Worm (Caenorhabditis elegans) whole organism, L4 larva: ENCODE measurements around the gene C16H3.3.

Experiments used
- D1046.2 ChIP-seq: fragments of 200-800 bp; sonication (Bioruptor generic); IDR thresholded peaks from 2 replicates; pipeline ENCODE4 v1.3.6; 2022; ENCODE audit warnings: missing genetic modification characterization, missing compliant biosample characterization
- F26F4.8 ChIP-seq: fragments of 200-800 bp; sonication (Bioruptor generic); conservative IDR thresholded peaks from 2 replicates; pipeline ENCODE4 v1.3.6; 2022; ENCODE audit warnings: missing genetic modification characterization, missing compliant biosample characterization
- F37D6.2 ChIP-seq: sonication (generic microtip); optimal IDR thresholded peaks from 2 replicates; lab custom pipeline; 2016; ENCODE audit warnings: mild to moderate bottlenecking, missing genetic modification characterization, missing compliant biosample characterization
- F49E8.2 ChIP-seq: sonication (generic microtip); optimal IDR thresholded peaks from 2 replicates; lab custom pipeline; 2016; ENCODE audit warnings: missing compliant biosample characterization, mild to moderate bottlenecking, missing genetic modification characterization, borderline replicate concordance
- T26A8.4 ChIP-seq: fragments of 200-800 bp; sonication (Bioruptor generic); IDR thresholded peaks from 2 replicates; pipeline ENCODE4 v1.3.6; 2022; ENCODE audit warnings: missing genetic modification characterization, missing compliant biosample characterization
- Y48G9A.11 ChIP-seq: fragments of 200-800 bp; sonication (Bioruptor generic); IDR thresholded peaks from 2 replicates; pipeline ENCODE4 v1.3.6; 2022; ENCODE audit warnings: missing genetic modification reagents, missing genetic modification characterization, missing compliant biosample characterization
- Y75B8A.6 ChIP-seq: fragments of 200-800 bp; sonication (Bioruptor generic); IDR thresholded peaks from 2 replicates; pipeline ENCODE4 v1.3.6; 2022; ENCODE audit warnings: missing genetic modification reagents, missing genetic modification characterization, missing compliant biosample characterization
- ZK337.2 ChIP-seq: fragments of 200-800 bp; sonication (Bioruptor generic); IDR thresholded peaks from 2 replicates; pipeline ENCODE4 v1.3.6; 2022; ENCODE audit warnings: missing genetic modification reagents, missing genetic modification characterization, missing compliant biosample characterization
- ZK546.5 ChIP-seq, 2 experiments: sonication (generic microtip); optimal IDR thresholded peaks; 2 replicates each; lab custom pipeline; 2017; ENCODE audit warnings: missing biosample characterization in 2 of 2, missing genetic modification characterization in 2 of 2
- aha-1 ChIP-seq: fragments of 150-350 bp; peaks from one replicate; lab custom pipeline; 2014; ENCODE audit warnings: missing biosample characterization, missing genetic modification characterization
- ceh-20 ChIP-seq: fragments of 200-800 bp; sonication (Bioruptor generic); IDR thresholded peaks from 2 replicates; pipeline ENCODE4 v1.3.6; 2022; ENCODE audit warnings: missing genetic modification reagents, missing genetic modification characterization, missing compliant biosample characterization
- ceh-28 ChIP-seq: fragments of 150-350 bp; optimal IDR thresholded peaks from 2 replicates; lab custom pipeline; 2014; ENCODE audit warnings: missing biosample characterization, missing genetic modification reagents, missing genetic modification characterization
- ceh-32 ChIP-seq: sonication (generic microtip); optimal IDR thresholded peaks from 2 replicates; lab custom pipeline; 2016; ENCODE audit warnings: mild to moderate bottlenecking, missing genetic modification characterization, missing compliant biosample characterization; ENCODE audit not compliant: poor library complexity
- ceh-62 ChIP-seq: sonication (generic microtip); optimal IDR thresholded peaks from 2 replicates; lab custom pipeline; 2017; ENCODE audit warnings: missing biosample characterization, missing genetic modification characterization
- ctbp-1 ChIP-seq: fragments of 200-800 bp; sonication (Bioruptor generic); IDR thresholded peaks from 2 replicates; pipeline ENCODE4 v1.3.6; 2022; ENCODE audit warnings: missing genetic modification reagents, missing genetic modification characterization, missing compliant biosample characterization
- daf-8 ChIP-seq: fragments of 200-800 bp; sonication (Bioruptor generic); IDR thresholded peaks from 2 replicates; pipeline ENCODE4 v1.3.6; 2022; ENCODE audit warnings: missing genetic modification characterization, missing compliant biosample characterization
- dmd-6 ChIP-seq: fragments of 200-800 bp; sonication (Bioruptor generic); IDR thresholded peaks from 2 replicates; pipeline ENCODE4 v1.3.6; 2022; ENCODE audit warnings: missing genetic modification reagents, missing genetic modification characterization, missing compliant biosample characterization
- dmd-9 ChIP-seq: fragments of 200-800 bp; sonication (Bioruptor generic); IDR thresholded peaks from 2 replicates; pipeline ENCODE4 v1.3.6; 2022; ENCODE audit warnings: missing genetic modification reagents, missing genetic modification characterization, missing compliant biosample characterization
- duxl-1 ChIP-seq: sonication (generic microtip); optimal IDR thresholded peaks from 2 replicates; lab custom pipeline; 2016; ENCODE audit warnings: mild to moderate bottlenecking, missing genetic modification characterization, moderate library complexity, missing compliant biosample characterization; ENCODE audit not compliant: poor library complexity
- dve-1 ChIP-seq: sonication (generic microtip); optimal IDR thresholded peaks from 2 replicates; lab custom pipeline; 2017; ENCODE audit warnings: antibody characterized with exemption, mild to moderate bottlenecking, missing genetic modification characterization, missing compliant biosample characterization; ENCODE audit not compliant: insufficient read depth
- fos-1 ChIP-seq: fragments of 150-350 bp; optimal IDR thresholded peaks from 2 replicates; lab custom pipeline; 2014; ENCODE audit warnings: missing biosample characterization, missing genetic modification characterization
- hlh-30 ChIP-seq: sonication (generic microtip); optimal IDR thresholded peaks from 2 replicates; lab custom pipeline; 2017; ENCODE audit warnings: antibody characterized with exemption, mild to moderate bottlenecking, missing genetic modification characterization, missing compliant biosample characterization; ENCODE audit not compliant: insufficient read depth
- lim-7 ChIP-seq: fragments of 200-800 bp; sonication (Bioruptor generic); IDR thresholded peaks from 2 replicates; pipeline ENCODE4 v1.3.6; 2022; ENCODE audit warnings: missing genetic modification characterization, missing compliant biosample characterization
- lin-1 ChIP-seq: fragments of 200-800 bp; sonication (Bioruptor generic); IDR thresholded peaks from 2 replicates; pipeline ENCODE4 v1.3.6; 2022; ENCODE audit warnings: missing genetic modification reagents, missing genetic modification characterization, missing compliant biosample characterization
- lin-29 ChIP-seq: fragments of 200-800 bp; sonication (Bioruptor generic); IDR thresholded peaks from 2 replicates; pipeline ENCODE4 v1.3.6; 2022; ENCODE audit warnings: missing genetic modification reagents, missing genetic modification characterization, missing compliant biosample characterization
- madf-5 ChIP-seq, 2 experiments: fragments of 200-800 bp; sonication (Bioruptor generic); IDR thresholded peaks; 2 replicates each; pipeline ENCODE4 v1.3.6; 2022; ENCODE audit warnings: missing compliant biosample characterization in 2 of 2, missing genetic modification characterization in 2 of 2
- madf-9 ChIP-seq: fragments of 200-800 bp; sonication (Bioruptor generic); conservative IDR thresholded peaks from 2 replicates; pipeline ENCODE4 v1.3.6; 2022; ENCODE audit warnings: missing genetic modification reagents, missing genetic modification characterization, missing compliant biosample characterization
- mdt-29 ChIP-seq: fragments of 200-800 bp; sonication (Bioruptor generic); IDR thresholded peaks from 2 replicates; pipeline ENCODE4 v1.3.6; 2022; ENCODE audit warnings: missing genetic modification reagents, missing genetic modification characterization, missing compliant biosample characterization
- mep-1 ChIP-seq: fragments of 150-350 bp; sonication (generic microtip); optimal IDR thresholded peaks from 3 replicates; lab custom pipeline; 2014; ENCODE audit warnings: missing biosample characterization, missing genetic modification characterization
- mxl-2 ChIP-seq: fragments of 200-800 bp; sonication (Bioruptor generic); conservative IDR thresholded peaks from 2 replicates; pipeline ENCODE4 v1.3.6; 2022; ENCODE audit warnings: missing genetic modification reagents, missing genetic modification characterization, missing compliant biosample characterization
- mxl-3 ChIP-seq: fragments of 200-800 bp; sonication (Bioruptor generic); optimal IDR thresholded peaks from 2 replicates; lab custom pipeline; 2018; ENCODE audit warnings: mild to moderate bottlenecking, missing genetic modification characterization, missing compliant biosample characterization
- nhr-102 ChIP-seq: sonication (generic microtip); optimal IDR thresholded peaks from 2 replicates; lab custom pipeline; 2016; ENCODE audit warnings: mild to moderate bottlenecking, missing genetic modification characterization, moderate library complexity, missing compliant biosample characterization
- nhr-11 ChIP-seq: fragments of 150-350 bp; optimal IDR thresholded peaks from 2 replicates; lab custom pipeline; 2014; ENCODE audit warnings: missing biosample characterization, missing genetic modification characterization
- nhr-237 ChIP-seq: sonication (generic microtip); optimal IDR thresholded peaks from 2 replicates; lab custom pipeline; 2017; ENCODE audit warnings: missing biosample characterization, missing genetic modification characterization
- nhr-48 ChIP-seq: sonication (generic microtip); optimal IDR thresholded peaks from 2 replicates; lab custom pipeline; 2016; ENCODE audit warnings: mild to moderate bottlenecking, missing genetic modification characterization, missing compliant biosample characterization
- nhr-6 ChIP-seq: fragments of 150-350 bp; optimal IDR thresholded peaks from 2 replicates; lab custom pipeline; 2014; ENCODE audit warnings: missing biosample characterization, missing genetic modification characterization
- nhr-76 ChIP-seq: fragments of 150-350 bp; optimal IDR thresholded peaks from 2 replicates; lab custom pipeline; 2014; ENCODE audit warnings: missing biosample characterization, missing genetic modification characterization
- nhr-77 ChIP-seq: fragments of 150-350 bp; optimal IDR thresholded peaks from 2 replicates; lab custom pipeline; 2014; ENCODE audit warnings: missing biosample characterization, missing genetic modification characterization
- pha-4 ChIP-seq, 2 experiments: fragments of 150-350 bp in 1 of 2; fragments of 200-800 bp in 1 of 2; sonication (Bioruptor generic) in 1 of 2; IDR thresholded peaks in 1 of 2; optimal IDR thresholded peaks in 1 of 2; 2 replicates each; pipeline versions ENCODE4 v1.3.6 to Lab custom; 2014 to 2022; ENCODE audit warnings: missing genetic modification characterization in 2 of 2, missing genetic modification reagents in 2 of 2, missing biosample characterization in 1 of 2, missing compliant biosample characterization in 1 of 2
- saeg-2 ChIP-seq: fragments of 200-800 bp; sonication (Bioruptor generic); IDR thresholded peaks from 2 replicates; pipeline ENCODE4 v1.3.6; 2022; ENCODE audit warnings: missing genetic modification reagents, missing genetic modification characterization, missing compliant biosample characterization
- set-16 ChIP-seq: fragments of 200-800 bp; sonication (Bioruptor generic); IDR thresholded peaks from 2 replicates; pipeline ENCODE4 v1.3.6; 2022; ENCODE audit warnings: missing genetic modification reagents, missing genetic modification characterization, missing compliant biosample characterization
- snpc-1.2 ChIP-seq: fragments of 200-800 bp; sonication (Bioruptor generic); IDR thresholded peaks from 2 replicates; pipeline ENCODE4 v1.3.6; 2022; ENCODE audit warnings: missing genetic modification reagents, missing genetic modification characterization, missing compliant biosample characterization
- snpc-4 ChIP-seq: fragments of 150-350 bp; optimal IDR thresholded peaks from 2 replicates; lab custom pipeline; 2014; ENCODE audit warnings: missing biosample characterization, missing genetic modification characterization
- spr-3 ChIP-seq: fragments of 200-800 bp; sonication (Bioruptor generic); optimal IDR thresholded peaks from 2 replicates; lab custom pipeline; 2018; ENCODE audit warnings: mild to moderate bottlenecking, missing genetic modification characterization, missing compliant biosample characterization
- tag-97 ChIP-seq: fragments of 200-800 bp; sonication (Bioruptor generic); IDR thresholded peaks from 2 replicates; pipeline ENCODE4 v1.3.6; 2022; ENCODE audit warnings: missing genetic modification characterization, missing compliant biosample characterization
- vab-7 ChIP-seq: fragments of 200-800 bp; sonication (Bioruptor generic); IDR thresholded peaks from 2 replicates; pipeline ENCODE4 v1.3.6; 2022; ENCODE audit warnings: missing genetic modification reagents, missing genetic modification characterization, missing compliant biosample characterization
- zip-11 ChIP-seq: fragments of 200-800 bp; sonication (Bioruptor generic); IDR thresholded peaks from 2 replicates; pipeline ENCODE4 v1.3.6; 2022; ENCODE audit warnings: missing genetic modification characterization, missing compliant biosample characterization
- ztf-11 ChIP-seq: fragments of 150-350 bp; optimal IDR thresholded peaks from 2 replicates; lab custom pipeline; 2014; ENCODE audit warnings: missing biosample characterization, missing genetic modification characterization

The C16H3.3 gene

DNA sequence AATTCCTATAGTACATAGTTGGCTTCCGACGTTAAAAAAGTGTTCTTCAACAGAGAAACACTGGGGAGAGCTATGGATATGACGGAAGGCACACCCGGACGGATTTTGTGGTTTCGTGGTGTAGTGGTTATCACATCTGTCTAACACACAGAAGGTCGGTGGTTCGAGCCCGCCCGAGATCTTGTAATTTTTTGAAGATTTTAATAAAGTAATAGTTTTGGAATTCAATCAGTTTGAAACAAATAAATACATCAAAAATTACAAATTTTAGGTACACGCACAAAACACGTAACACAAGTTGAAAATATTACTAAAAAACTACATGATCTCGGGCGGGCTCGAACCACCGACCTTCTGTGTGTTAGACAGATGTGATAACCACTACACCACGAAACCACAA is 1.3 kb upstream of the C16H3.3 start (continued):
- TF ChIP-seq pha-4 (GFP tag; IDR thresholded peaks at IDR 0.05; lab: Robert Waterston, UW), result peak; percentile 72; the same call in 1 of the 2 replicates
- no peak for TF ChIP-seq pha-4 (tag; optimal IDR thresholded peaks at IDR 0.05; lab: Kevin White, UChicago)
- TF ChIP-seq madf-5 (GFP tag; IDR thresholded peaks at IDR 0.05; lab: Robert Waterston, UW), result 0 out of 4 replicates have a peak, but pooled peaks of 1 of the 2 experiments have one; percentile 58
- TF ChIP-seq ceh-20 (GFP tag; lab: Robert Waterston, UW), result 0 out of 2 replicates have a peak, but pooled peaks have one; percentile 26
- TF ChIP-seq dmd-6, result peak; percentile 43
- no peak for TF ChIP-seq ZK546.5 (tag; optimal IDR thresholded peaks at IDR 0.05; lab: Kevin White, UChicago)

DNA sequence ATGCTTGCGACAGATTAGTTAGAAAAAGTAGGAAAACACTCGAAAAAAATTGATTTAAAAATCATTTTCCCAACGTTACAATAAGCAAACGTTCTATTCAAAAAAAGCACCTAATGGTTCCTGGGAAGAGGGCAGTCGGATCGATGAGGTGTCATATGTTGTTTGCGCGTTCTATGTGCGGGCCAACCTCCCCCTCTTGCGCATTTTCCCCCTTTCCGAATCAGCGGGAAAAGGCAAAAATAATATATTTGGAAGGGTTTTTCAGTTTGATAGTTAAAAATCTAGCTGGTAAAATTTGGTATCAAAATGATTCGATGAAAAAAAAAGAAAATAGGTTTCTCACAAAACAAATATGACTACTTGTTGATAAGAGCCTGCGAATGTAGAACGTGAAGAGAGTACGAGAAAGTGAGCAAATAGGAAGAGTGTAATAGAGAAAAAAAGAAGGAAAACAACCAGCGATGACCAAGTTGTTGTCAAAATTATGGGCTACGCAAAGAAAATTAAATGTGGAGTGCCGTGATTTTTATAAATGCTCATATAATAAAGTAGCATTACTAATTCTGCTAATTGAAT is 646 bp upstream of the C16H3.3 start:
- peak; percentile 36; the same call in 1 of the 2 replicates for TF ChIP-seq ctbp-1 (GFP tag; lab: Robert Waterston, UW)
- TF ChIP-seq T26A8.4 (GFP tag; lab: Robert Waterston, UW), result no peak; the same call in 1 of the 2 replicates
- TF ChIP-seq duxl-1 (tag; lab: Kevin White, UChicago), result no peak
- no peak for TF ChIP-seq Y48G9A.11
- TF ChIP-seq snpc-4, result no peak
- no peak for TF ChIP-seq Y75B8A.6 (GFP tag; lab: Robert Waterston, UW)
- no peak for TF ChIP-seq D1046.2 (GFP tag; lab: Robert Waterston, UW)
- TF ChIP-seq dmd-6, result peak; percentile 44; the same call in 1 of the 2 replicates
- no peak for TF ChIP-seq fos-1 (tag; lab: Kevin White, UChicago)
- no peak for TF ChIP-seq lin-29 (GFP tag; lab: Robert Waterston, UW)
- no peak for TF ChIP-seq vab-7
- TF ChIP-seq lin-1, result no peak
- peak; percentile 24 for TF ChIP-seq nhr-48 (tag; lab: Kevin White, UChicago)
- TF ChIP-seq dve-1 (tag; lab: Kevin White, UChicago), result peak; percentile 5
- no peak for TF ChIP-seq nhr-76 (tag; lab: Kevin White, UChicago)
- no peak for TF ChIP-seq tag-97
- TF ChIP-seq nhr-77 (tag; lab: Kevin White, UChicago), result peak; percentile 8
- TF ChIP-seq mxl-2 (GFP tag; lab: Robert Waterston, UW), result no peak
- no peak for TF ChIP-seq ceh-62 (tag; lab: Kevin White, UChicago)
- no peak for TF ChIP-seq nhr-237 (tag; lab: Kevin White, UChicago)
- TF ChIP-seq nhr-6 (tag; lab: Kevin White, UChicago), result no peak
- no peak for TF ChIP-seq dmd-9 (GFP tag; lab: Robert Waterston, UW)
- no peak for TF ChIP-seq ZK337.2
- no peak for TF ChIP-seq nhr-102
- no peak for TF ChIP-seq zip-11 (GFP tag; lab: Robert Waterston, UW)
- TF ChIP-seq aha-1 (tag; lab: Kevin White, UChicago), result no peak
- TF ChIP-seq snpc-1.2 (GFP tag; lab: Robert Waterston, UW), result no peak
- no peak for TF ChIP-seq lim-7
- no peak for TF ChIP-seq daf-8
- TF ChIP-seq mxl-3 (GFP tag; lab: Kevin White, UChicago), result no peak
- no peak for TF ChIP-seq ceh-32
- TF ChIP-seq ceh-28 (tag; lab: Kevin White, UChicago), result peak; percentile 11
- peak; percentile 3 for TF ChIP-seq F37D6.2 (tag; lab: Kevin White, UChicago)
- TF ChIP-seq set-16 (GFP tag; lab: Robert Waterston, UW), result no peak
- no peak for TF ChIP-seq F26F4.8 (GFP tag; lab: Robert Waterston, UW)
- TF ChIP-seq F49E8.2, result no peak
- TF ChIP-seq saeg-2, result no peak
- no peak for TF ChIP-seq ztf-11 (tag; lab: Kevin White, UChicago)
- TF ChIP-seq mep-1 (tag; lab: Kevin White, UChicago), result peak; percentile 74
- TF ChIP-seq mdt-29 (GFP tag; lab: Robert Waterston, UW), result no peak
- TF ChIP-seq nhr-11 (tag; lab: Kevin White, UChicago), result peak; percentile 38
- TF ChIP-seq hlh-30 (tag; lab: Kevin White, UChicago), result peak; percentile 93
- TF ChIP-seq spr-3 (GFP tag; lab: Kevin White, UChicago), result no peak
- no peak for TF ChIP-seq madf-9
- no peak for TF ChIP-seq pha-4 (GFP tag; IDR thresholded peaks at IDR 0.05; lab: Robert Waterston, UW)
- TF ChIP-seq pha-4 (tag; optimal IDR thresholded peaks at IDR 0.05; lab: Kevin White, UChicago), result no peak
